Worm (Caenorhabditis elegans) whole organism, early embryonic: Measurements from ENCODE around the gene gcy-22.

Experiments
- B0310.2 ChIP-seq: sonication (generic microtip); optimal IDR thresholded peaks from 2 replicates; lab custom pipeline; 2016; ENCODE audit warnings: mild to moderate bottlenecking, missing genetic modification characterization, missing compliant biosample characterization
- F13C5.2 ChIP-seq: sonication (generic microtip); optimal IDR thresholded peaks from 2 replicates; lab custom pipeline; 2017; ENCODE audit warnings: mild to moderate bottlenecking, missing genetic modification characterization, inconsistent platforms, missing compliant biosample characterization
- aly-1 ChIP-seq: sonication (generic microtip); optimal IDR thresholded peaks from 2 replicates; lab custom pipeline; 2016; ENCODE audit warnings: missing genetic modification characterization, missing compliant biosample characterization
- ama-1 ChIP-seq: fragments of 150-350 bp; optimal IDR thresholded peaks from 2 replicates; lab custom pipeline; 2014
- ceh-13 ChIP-seq: fragments of 200-800 bp; sonication (Bioruptor generic); optimal IDR thresholded peaks from 2 replicates; lab custom pipeline; 2018; ENCODE audit warnings: mild to moderate bottlenecking, missing genetic modification characterization, missing compliant biosample characterization
- ceh-36 ChIP-seq: sonication (generic microtip); optimal IDR thresholded peaks from 2 replicates; lab custom pipeline; 2016; ENCODE audit warnings: missing genetic modification characterization, inconsistent platforms, missing compliant biosample characterization
- ets-7 ChIP-seq: sonication (generic microtip); optimal IDR thresholded peaks from 2 replicates; lab custom pipeline; 2016; ENCODE audit warnings: missing genotype, missing genetic modification characterization, missing compliant biosample characterization
- flt-1 ChIP-seq: fragments of 200-800 bp; sonication (Bioruptor generic); IDR thresholded peaks from 2 replicates; pipeline ENCODE4 v1.3.6; 2022; ENCODE audit warnings: missing genetic modification characterization, missing compliant biosample characterization
- hmbx-1 ChIP-seq: sonication (generic microtip); optimal IDR thresholded peaks from 2 replicates; lab custom pipeline; 2016; ENCODE audit warnings: mild to moderate bottlenecking, missing genetic modification characterization, missing compliant biosample characterization
- hmg-4 ChIP-seq: fragments of 200-800 bp; sonication (Bioruptor generic); optimal IDR thresholded peaks from 2 replicates; lab custom pipeline; 2018; ENCODE audit warnings: mild to moderate bottlenecking, missing genetic modification characterization, missing compliant biosample characterization
- hnd-1 ChIP-seq: sonication (generic microtip); optimal IDR thresholded peaks from 2 replicates; lab custom pipeline; 2016; ENCODE audit warnings: missing genetic modification characterization, missing compliant biosample characterization
- pes-1 ChIP-seq: fragments of 200-800 bp; sonication (Bioruptor generic); IDR thresholded peaks from 2 replicates; pipeline ENCODE4 v1.3.6; 2022; ENCODE audit warnings: missing genetic modification reagents, missing genetic modification characterization, missing compliant biosample characterization
- scrt-1 ChIP-seq: fragments of 200-800 bp; sonication (Bioruptor generic); IDR thresholded peaks from 2 replicates; pipeline ENCODE4 v1.3.6; 2022; ENCODE audit warnings: missing genetic modification characterization, missing compliant biosample characterization
- sea-1 ChIP-seq: fragments of 200-800 bp; sonication (Bioruptor generic); conservative IDR thresholded peaks from 2 replicates; pipeline ENCODE4 v1.3.6; 2022; ENCODE audit warnings: missing genetic modification characterization, missing compliant biosample characterization
- tbx-11 ChIP-seq: fragments of 200-800 bp; sonication (Bioruptor generic); IDR thresholded peaks from 2 replicates; pipeline ENCODE4 v1.3.6; 2022; ENCODE audit warnings: missing genetic modification characterization, missing compliant biosample characterization
- tbx-37 ChIP-seq: fragments of 200-800 bp; sonication (Bioruptor generic); conservative IDR thresholded peaks from 2 replicates; pipeline ENCODE4 v1.3.6; 2022; ENCODE audit warnings: missing genetic modification reagents, missing genetic modification characterization, missing compliant biosample characterization
- tra-4 ChIP-seq: sonication (generic microtip); optimal IDR thresholded peaks from 2 replicates; lab custom pipeline; 2017; ENCODE audit warnings: missing genetic modification characterization, missing compliant biosample characterization

The gcy-22 gene

ce11 chrV:20841484-20841883, 16.6 kb upstream of the gcy-22 start:
- TF ChIP-seq aly-1 (tag; lab: Kevin White, UChicago) (no peak), tbx-11 (GFP tag; lab: Robert Waterston, UW) (no peak), ceh-36 (no peak), sea-1 (GFP tag; lab: Robert Waterston, UW) (no peak), hnd-1 (tag; lab: Kevin White, UChicago) (no peak), tra-4 (tag; lab: Kevin White, UChicago) (no peak), ets-7 (tag; lab: Kevin White, UChicago) (no peak), ama-1 (lab: Kevin White, UChicago) (no peak), ceh-13 (GFP tag; lab: Kevin White, UChicago) (no peak), hmbx-1 (no peak), F13C5.2 (tag; lab: Kevin White, UChicago) (no peak), flt-1 (GFP tag; lab: Robert Waterston, UW) (no peak), tbx-37 (GFP tag; lab: Robert Waterston, UW) (no peak), B0310.2 (tag; lab: Kevin White, UChicago) (no peak), pes-1 (GFP tag; lab: Robert Waterston, UW) (no peak)

- TF ChIP-seq sea-1 (GFP tag; lab: Robert Waterston, UW) (0 out of 2 replicates have a peak, but pooled peaks have one; percentile 29), pes-1 (GFP tag; lab: Robert Waterston, UW) (peak; percentile 63)
Measured at ce11 chrV:20839307-20839909, 14.5 kb upstream of the gcy-22 start.

ce11 chrV:20838565-20838964, 13.7 kb upstream of the gcy-22 start, which contains the start of gene exos-7:
Gene exos-7, plus strand, starts transcription at chrV:20838865.
- TF ChIP-seq aly-1 (tag; lab: Kevin White, UChicago) (no peak), ceh-13 (GFP tag; lab: Kevin White, UChicago) (no peak), hmg-4 (no peak), ceh-36 (no peak), B0310.2 (tag; lab: Kevin White, UChicago) (no peak), tbx-37 (GFP tag; lab: Robert Waterston, UW) (no peak), hmbx-1 (no peak), flt-1 (GFP tag; lab: Robert Waterston, UW) (no peak), pes-1 (GFP tag; lab: Robert Waterston, UW) (no peak), sea-1 (GFP tag; lab: Robert Waterston, UW) (no peak)

- TF ChIP-seq tbx-37 (GFP tag; lab: Robert Waterston, UW) (no peak), scrt-1 (GFP tag; lab: Robert Waterston, UW) (no peak), pes-1 (GFP tag; lab: Robert Waterston, UW) (0 out of 2 replicates have a peak, but pooled peaks have one; percentile 3)
Measured at ce11 chrV:20837765-20838164, 12.9 kb upstream of the gcy-22 start, which contains the start of gene mrps-12. Gene mrps-12, plus strand, starts transcription at chrV:20838080.

- TF ChIP-seq pes-1 (GFP tag; lab: Robert Waterston, UW) (0 out of 2 replicates have a peak, but pooled peaks have one; percentile 52), scrt-1 (GFP tag; lab: Robert Waterston, UW) (no peak), flt-1 (GFP tag; lab: Robert Waterston, UW) (no peak), B0310.2 (tag; lab: Kevin White, UChicago) (no peak), tra-4 (tag; lab: Kevin White, UChicago) (no peak), tbx-11 (GFP tag; lab: Robert Waterston, UW) (no peak), sea-1 (GFP tag; lab: Robert Waterston, UW) (no peak), hnd-1 (tag; lab: Kevin White, UChicago) (no peak), ceh-13 (GFP tag; lab: Kevin White, UChicago) (peak; percentile 24), ets-7 (tag; lab: Kevin White, UChicago) (no peak), hmbx-1 (no peak), F13C5.2 (tag; lab: Kevin White, UChicago) (no peak), ceh-36 (no peak), aly-1 (tag; lab: Kevin White, UChicago) (no peak), ama-1 (lab: Kevin White, UChicago) (no peak), tbx-37 (GFP tag; lab: Robert Waterston, UW) (0 out of 2 replicates have a peak, but pooled peaks have one; percentile 6), hmg-4 (no peak)
Measured at ce11 chrV:20832554-20832963, 7.7 kb upstream of the gcy-22 start.

ce11 chrV:20831867-20832266, 7.0 kb upstream of the gcy-22 start:
- TF ChIP-seq B0310.2 (tag; lab: Kevin White, UChicago) (no peak), tbx-37 (GFP tag; lab: Robert Waterston, UW) (no peak)

ce11 chrV:20830409-20830808, 5.5 kb upstream of the gcy-22 start:
- TF ChIP-seq pes-1 (GFP tag; lab: Robert Waterston, UW), result no peak
- TF ChIP-seq tbx-11 (GFP tag; lab: Robert Waterston, UW), result no peak
- TF ChIP-seq flt-1 (GFP tag; lab: Robert Waterston, UW), result no peak
- no peak for TF ChIP-seq B0310.2 (tag; lab: Kevin White, UChicago)
- no peak for TF ChIP-seq hmbx-1
- TF ChIP-seq hnd-1 (tag; lab: Kevin White, UChicago), result no peak
- no peak for TF ChIP-seq hmg-4
- no peak for TF ChIP-seq sea-1 (GFP tag; lab: Robert Waterston, UW)
- no peak for TF ChIP-seq ceh-13 (GFP tag; lab: Kevin White, UChicago)
- TF ChIP-seq aly-1 (tag; lab: Kevin White, UChicago), result no peak
- no peak for TF ChIP-seq ama-1 (lab: Kevin White, UChicago)
- no peak for TF ChIP-seq F13C5.2 (tag; lab: Kevin White, UChicago)

ce11 chrV:20829511-20829910, 4.6 kb upstream of the gcy-22 start, which contains the start of gene num-1:
Gene num-1, plus strand, starts transcription at chrV:20829811.
- no peak for TF ChIP-seq F13C5.2 (tag; lab: Kevin White, UChicago)
- TF ChIP-seq hnd-1 (tag; lab: Kevin White, UChicago), result no peak
